Fruit fly (Drosophila melanogaster): ENCODE data around the gene Prps.
A peak's percentile ranks its signal among the peaks of the same experiment; 100 is the strongest.

Prps gene

DNA sequence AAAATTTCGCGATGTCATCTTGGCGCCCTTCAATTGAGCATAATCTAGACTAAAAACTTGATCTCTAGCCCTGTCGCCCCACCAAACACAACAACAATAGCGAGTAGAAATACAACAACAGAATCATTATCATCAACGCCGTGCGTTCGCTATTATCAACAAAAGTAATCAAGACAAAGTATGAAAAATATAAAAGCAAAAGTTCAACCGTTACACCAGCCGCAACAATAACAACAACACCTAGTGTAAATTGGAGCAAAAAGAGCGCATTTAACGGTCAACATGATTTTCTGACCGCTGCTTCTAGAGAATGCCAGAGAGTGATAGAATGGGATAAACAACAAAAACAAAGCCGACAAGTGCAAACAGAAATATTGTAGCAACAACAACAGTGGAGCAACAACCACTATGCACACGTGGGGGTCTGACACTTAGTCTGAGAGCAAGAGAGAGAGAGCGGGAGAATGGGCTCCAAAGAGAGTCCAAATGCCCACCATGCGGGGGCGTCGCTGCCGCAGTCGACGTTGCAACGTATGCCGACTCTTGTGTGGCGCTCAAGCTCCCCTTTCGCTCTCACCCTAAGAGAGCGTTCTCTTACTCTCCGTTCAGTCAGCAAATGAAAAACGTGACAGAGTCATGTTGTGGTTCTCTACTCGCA lies 4.1 kb downstream of the Prps start (continued):
- TF ChIP-seq Opbp (GFP tag; IDR thresholded peaks at IDR 0.05; ENCODE audit: partially characterized antibody) (no peak), Kr (GFP tag; optimal IDR thresholded peaks at IDR 0.05) (no peak), CG12104 (GFP tag; optimal IDR thresholded peaks at IDR 0.05) (no peak), hbn (GFP tag; IDR thresholded peaks at IDR 0.05; ENCODE audit: partially characterized antibody) (peak; percentile 64), CG11695 (GFP tag; IDR thresholded peaks at IDR 0.05) (no peak), vfl (GFP tag; optimal IDR thresholded peaks at IDR 0.05) (no peak), Drgx (GFP tag; IDR thresholded peaks at IDR 0.05) (no peak), CG8089 (GFP tag; optimal IDR thresholded peaks at IDR 0.05) (no peak), amos (GFP tag; IDR thresholded peaks at IDR 0.05; ENCODE audit: partially characterized antibody) (no peak), lab (GFP tag; optimal IDR thresholded peaks at IDR 0.05) (no peak), ab (GFP tag; optimal IDR thresholded peaks at IDR 0.05) (no peak), chinmo (GFP tag; IDR thresholded peaks at IDR 0.05; ENCODE audit: partially characterized antibody) (peak; percentile 99; the same call in 3 of the 4 replicates), CG31388 (GFP tag; optimal IDR thresholded peaks at IDR 0.05) (no peak), CG2120 (GFP tag; optimal IDR thresholded peaks at IDR 0.05) (no peak), CG1233 (GFP tag; optimal IDR thresholded peaks at IDR 0.05) (no peak), Dbx (GFP tag; IDR thresholded peaks at IDR 0.05) (no peak), zfh2 (GFP tag; optimal IDR thresholded peaks at IDR 0.05) (no peak), CG14710 (tag; optimal IDR thresholded peaks at IDR 0.05) (no peak), Mad (GFP tag; optimal IDR thresholded peaks at IDR 0.05) (no peak), nmo (GFP tag; optimal IDR thresholded peaks at IDR 0.05) (no peak), CG10431 (GFP tag; optimal IDR thresholded peaks at IDR 0.05) (no peak), zen2 (GFP tag; IDR thresholded peaks at IDR 0.05; ENCODE audit: partially characterized antibody) (peak; percentile 84), sima (GFP tag; optimal IDR thresholded peaks at IDR 0.05) (no peak), tap (tag; optimal IDR thresholded peaks at IDR 0.05) (no peak), bab2 (GFP tag; optimal IDR thresholded peaks at IDR 0.05) (no peak), CG43689 (GFP tag; IDR thresholded peaks at IDR 0.05) (no peak), CG34376 (GFP tag; optimal IDR thresholded peaks at IDR 0.05) (peak; percentile 20), CG17802 (tag; optimal IDR thresholded peaks at IDR 0.05) (no peak), CkIIα-i1 (GFP tag; IDR thresholded peaks at IDR 0.05) (no peak), CG17568 (GFP tag; optimal IDR thresholded peaks at IDR 0.05) (peak; percentile 45), CG8359 (GFP tag; optimal IDR thresholded peaks at IDR 0.05; ENCODE audit: borderline replicate concordance) (no peak), CG11723 (GFP tag; optimal IDR thresholded peaks at IDR 0.05) (no peak), hb (GFP tag; IDR thresholded peaks at IDR 0.05; ENCODE audit: partially characterized antibody) (no peak), CG8924 (tag; optimal IDR thresholded peaks at IDR 0.05) (no peak), esg (GFP tag; conservative IDR thresholded peaks at IDR 0.05) (no peak), zf30C (GFP tag; optimal IDR thresholded peaks at IDR 0.05) (no peak), BtbVII (GFP tag; optimal IDR thresholded peaks at IDR 0.05) (no peak), Atf-2 (GFP tag; optimal IDR thresholded peaks at IDR 0.05) (no peak), CG12299 (tag; optimal IDR thresholded peaks at IDR 0.05) (peak; percentile 40), Hr39 (optimal IDR thresholded peaks at IDR 0.05) (no peak), PHDP (tag; optimal IDR thresholded peaks at IDR 0.05) (no peak), Abd-B (GFP tag; optimal IDR thresholded peaks at IDR 0.05) (no peak), bowl (GFP tag; IDR thresholded peaks at IDR 0.05) (no peak), GATAe (GFP tag; conservative IDR thresholded peaks at IDR 0.05) (no peak), CG13894 (tag; optimal IDR thresholded peaks at IDR 0.05) (no peak), fd102C (GFP tag; optimal IDR thresholded peaks at IDR 0.05) (no peak), exex (tag; optimal IDR thresholded peaks at IDR 0.05) (peak; percentile 58), phol (tag; optimal IDR thresholded peaks at IDR 0.05) (no peak), lov (optimal IDR thresholded peaks at IDR 0.05) (no peak), lov (GFP tag; IDR thresholded peaks at IDR 0.05) (0 out of 3 replicates have a peak, but pooled peaks have one; percentile 24)

Measured in whole organism, embryonic.